Worm (Caenorhabditis elegans) whole organism, L4 larva: ENCODE results near the gene clec-221.

Experiments
- F37D6.2 ChIP-seq: sonication (generic microtip); optimal IDR thresholded peaks from 2 replicates; lab custom pipeline; 2016; ENCODE audit warnings: mild to moderate bottlenecking, missing genetic modification characterization, missing compliant biosample characterization
- F49E8.2 ChIP-seq: sonication (generic microtip); optimal IDR thresholded peaks from 2 replicates; lab custom pipeline; 2016; ENCODE audit warnings: missing compliant biosample characterization, mild to moderate bottlenecking, missing genetic modification characterization, borderline replicate concordance
- T26A8.4 ChIP-seq: fragments of 200-800 bp; sonication (Bioruptor generic); IDR thresholded peaks from 2 replicates; pipeline ENCODE4 v1.3.6; 2022; ENCODE audit warnings: missing genetic modification characterization, missing compliant biosample characterization
- Y75B8A.6 ChIP-seq: fragments of 200-800 bp; sonication (Bioruptor generic); IDR thresholded peaks from 2 replicates; pipeline ENCODE4 v1.3.6; 2022; ENCODE audit warnings: missing genetic modification reagents, missing genetic modification characterization, missing compliant biosample characterization
- ZK337.2 ChIP-seq: fragments of 200-800 bp; sonication (Bioruptor generic); IDR thresholded peaks from 2 replicates; pipeline ENCODE4 v1.3.6; 2022; ENCODE audit warnings: missing genetic modification reagents, missing genetic modification characterization, missing compliant biosample characterization
- ZK546.5 ChIP-seq, 2 experiments: sonication (generic microtip); optimal IDR thresholded peaks; 2 replicates each; lab custom pipeline; 2017; ENCODE audit warnings: missing biosample characterization in 2 of 2, missing genetic modification characterization in 2 of 2
- aha-1 ChIP-seq: fragments of 150-350 bp; peaks from one replicate; lab custom pipeline; 2014; ENCODE audit warnings: missing biosample characterization, missing genetic modification characterization
- ama-1 ChIP-seq: fragments of 150-350 bp; optimal IDR thresholded peaks from 2 replicates; lab custom pipeline; 2014; ENCODE audit warnings: inconsistent platforms, mixed read lengths
- attf-4 ChIP-seq: sonication (generic microtip); optimal IDR thresholded peaks from 3 replicates; lab custom pipeline; 2017; ENCODE audit warnings: missing biosample characterization, missing genetic modification characterization
- ces-1 ChIP-seq: fragments of 150-350 bp; sonication (generic microtip); optimal IDR thresholded peaks from 4 replicates; lab custom pipeline; 2014; ENCODE audit warnings: missing biosample characterization, missing genetic modification reagents, missing genetic modification characterization
- daf-8 ChIP-seq: fragments of 200-800 bp; sonication (Bioruptor generic); IDR thresholded peaks from 2 replicates; pipeline ENCODE4 v1.3.6; 2022; ENCODE audit warnings: missing genetic modification characterization, missing compliant biosample characterization
- dmd-6 ChIP-seq: fragments of 200-800 bp; sonication (Bioruptor generic); IDR thresholded peaks from 2 replicates; pipeline ENCODE4 v1.3.6; 2022; ENCODE audit warnings: missing genetic modification reagents, missing genetic modification characterization, missing compliant biosample characterization
- dmd-8 ChIP-seq: fragments of 200-800 bp; sonication (Bioruptor generic); IDR thresholded peaks from 2 replicates; pipeline ENCODE4 v1.3.6; 2022; ENCODE audit warnings: missing genetic modification characterization, missing compliant biosample characterization
- dpl-1 ChIP-seq: fragments of 150-350 bp; optimal IDR thresholded peaks from 2 replicates; lab custom pipeline; 2014; ENCODE audit warnings: missing biosample characterization, missing genetic modification reagents, missing genetic modification characterization
- fkh-10 ChIP-seq: fragments of 150-350 bp; optimal IDR thresholded peaks from 2 replicates; lab custom pipeline; 2014; ENCODE audit warnings: missing biosample characterization, missing genetic modification reagents, missing genetic modification characterization
- gei-8 ChIP-seq: fragments of 200-800 bp; sonication (Bioruptor generic); optimal IDR thresholded peaks from 2 replicates; lab custom pipeline; 2018; ENCODE audit warnings: mild to moderate bottlenecking, missing genetic modification characterization, missing compliant biosample characterization
- hlh-11 ChIP-seq: fragments of 200-800 bp; sonication (Bioruptor generic); optimal IDR thresholded peaks from 2 replicates; lab custom pipeline; 2018; ENCODE audit warnings: mild to moderate bottlenecking, missing genetic modification characterization, missing compliant biosample characterization
- hmg-1.1 ChIP-seq: fragments of 200-800 bp; sonication (Bioruptor generic); IDR thresholded peaks from 2 replicates; pipeline ENCODE4 v1.3.6; 2022; ENCODE audit warnings: missing genetic modification reagents, missing genetic modification characterization, missing compliant biosample characterization
- lim-7 ChIP-seq: fragments of 200-800 bp; sonication (Bioruptor generic); IDR thresholded peaks from 2 replicates; pipeline ENCODE4 v1.3.6; 2022; ENCODE audit warnings: missing genetic modification characterization, missing compliant biosample characterization
- lin-1 ChIP-seq: fragments of 200-800 bp; sonication (Bioruptor generic); IDR thresholded peaks from 2 replicates; pipeline ENCODE4 v1.3.6; 2022; ENCODE audit warnings: missing genetic modification reagents, missing genetic modification characterization, missing compliant biosample characterization
- nhr-237 ChIP-seq: sonication (generic microtip); optimal IDR thresholded peaks from 2 replicates; lab custom pipeline; 2017; ENCODE audit warnings: missing biosample characterization, missing genetic modification characterization
- nhr-25 ChIP-seq: sonication (generic microtip); optimal IDR thresholded peaks from 2 replicates; lab custom pipeline; 2017; ENCODE audit warnings: missing genetic modification characterization, mild to moderate bottlenecking, missing compliant biosample characterization, antibody characterized with exemption, moderate library complexity, borderline replicate concordance; ENCODE audit not compliant: insufficient read depth
- nhr-28 ChIP-seq: fragments of 150-350 bp; optimal IDR thresholded peaks from 2 replicates; lab custom pipeline; 2014; ENCODE audit warnings: missing biosample characterization, missing genetic modification characterization
- nhr-41 ChIP-seq: fragments of 200-800 bp; sonication (Bioruptor generic); IDR thresholded peaks from 2 replicates; pipeline ENCODE4 v1.3.6; 2022; ENCODE audit warnings: missing genetic modification reagents, missing genetic modification characterization, missing compliant biosample characterization
- nhr-48 ChIP-seq: sonication (generic microtip); optimal IDR thresholded peaks from 2 replicates; lab custom pipeline; 2016; ENCODE audit warnings: mild to moderate bottlenecking, missing genetic modification characterization, missing compliant biosample characterization
- nhr-6 ChIP-seq: fragments of 150-350 bp; optimal IDR thresholded peaks from 2 replicates; lab custom pipeline; 2014; ENCODE audit warnings: missing biosample characterization, missing genetic modification characterization
- nhr-76 ChIP-seq: fragments of 150-350 bp; optimal IDR thresholded peaks from 2 replicates; lab custom pipeline; 2014; ENCODE audit warnings: missing biosample characterization, missing genetic modification characterization
- pha-4 ChIP-seq, 2 experiments: fragments of 150-350 bp in 1 of 2; fragments of 200-800 bp in 1 of 2; sonication (Bioruptor generic) in 1 of 2; IDR thresholded peaks in 1 of 2; optimal IDR thresholded peaks in 1 of 2; 2 replicates each; pipeline versions ENCODE4 v1.3.6 to Lab custom; 2014 to 2022; ENCODE audit warnings: missing genetic modification characterization in 2 of 2, missing genetic modification reagents in 2 of 2, missing biosample characterization in 1 of 2, missing compliant biosample characterization in 1 of 2
- rbr-2 ChIP-seq: sonication (generic microtip); optimal IDR thresholded peaks from 2 replicates; lab custom pipeline; 2016; ENCODE audit warnings: missing genotype, missing genetic modification characterization, missing compliant biosample characterization
- sdz-12 ChIP-seq: fragments of 200-800 bp; sonication (Bioruptor generic); optimal IDR thresholded peaks from 2 replicates; lab custom pipeline; 2018; ENCODE audit warnings: mild to moderate bottlenecking, missing genetic modification characterization, missing compliant biosample characterization
- skn-1 ChIP-seq: fragments of 150-350 bp; optimal IDR thresholded peaks from 2 replicates; lab custom pipeline; 2014; ENCODE audit warnings: missing biosample characterization, missing genetic modification characterization
- spr-1 ChIP-seq: sonication (generic microtip); optimal IDR thresholded peaks from 2 replicates; lab custom pipeline; 2016; ENCODE audit warnings: mild to moderate bottlenecking, missing genetic modification characterization, missing compliant biosample characterization
- tag-97 ChIP-seq: fragments of 200-800 bp; sonication (Bioruptor generic); IDR thresholded peaks from 2 replicates; pipeline ENCODE4 v1.3.6; 2022; ENCODE audit warnings: missing genetic modification characterization, missing compliant biosample characterization
- unc-62 ChIP-seq, 3 experiments: fragments of 150-350 bp in 1 of 3; sonication (generic microtip); optimal IDR thresholded peaks in 2 of 3; peaks in 1 of 3; 1 replicate in 1 of 3; 2 replicates in 2 of 3; lab custom pipeline; 2014 to 2017; ENCODE audit warnings: missing biosample characterization in 3 of 3, missing genetic modification characterization in 3 of 3, missing genetic modification reagents in 3 of 3, missing genotype in 1 of 3

clec-221 gene

DNA sequence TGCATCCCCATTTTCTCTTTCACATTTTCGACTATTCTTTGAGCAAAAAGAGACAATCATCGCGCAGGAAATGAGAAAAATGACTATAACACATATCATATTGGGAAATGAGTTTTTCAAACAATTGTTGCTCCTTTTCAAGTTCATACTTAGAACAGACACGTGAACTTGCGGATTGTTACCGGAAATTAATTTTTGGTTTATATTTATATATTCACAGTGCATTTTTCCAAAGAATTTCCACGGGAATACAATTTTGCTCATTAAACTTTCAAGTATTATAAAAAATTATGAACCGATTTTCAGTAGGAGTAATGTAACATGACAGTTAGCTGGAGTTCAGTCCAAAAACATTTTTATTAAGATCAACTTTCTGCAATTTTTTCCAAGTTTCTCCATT, 31.0 kb downstream of the clec-221 start, which contains the start of gene F58B4.7:
TSS of gene F58B4.7 (minus strand) at position 101 of the 400 bp plus-strand sequence.
- TF ChIP-seq daf-8 (no peak), aha-1 (tag; lab: Kevin White, UChicago) (peak; percentile 12)

- TF ChIP-seq hlh-11, result no peak
- peak in 1 of 2 experiments; percentile 58 for TF ChIP-seq unc-62 (GFP tag; optimal IDR thresholded peaks at IDR 0.05 in 1 of 2; lab: Kevin White, UChicago)
- TF ChIP-seq unc-62 (tag; optimal IDR thresholded peaks at IDR 0.05; lab: Kevin White, UChicago), result no peak
- TF ChIP-seq hmg-1.1 (GFP tag; lab: Robert Waterston, UW), result no peak
- TF ChIP-seq dmd-8 (GFP tag; lab: Robert Waterston, UW), result no peak
- TF ChIP-seq aha-1 (tag; lab: Kevin White, UChicago), result peak; percentile 36
- no peak for TF ChIP-seq gei-8
These were observed 32.5 kb downstream of the clec-221 start, which contains the start of gene nas-31 for ce11 chrV:10921747-10922146. Gene nas-31, minus strand, starts transcription at chrV:10921847.

DNA sequence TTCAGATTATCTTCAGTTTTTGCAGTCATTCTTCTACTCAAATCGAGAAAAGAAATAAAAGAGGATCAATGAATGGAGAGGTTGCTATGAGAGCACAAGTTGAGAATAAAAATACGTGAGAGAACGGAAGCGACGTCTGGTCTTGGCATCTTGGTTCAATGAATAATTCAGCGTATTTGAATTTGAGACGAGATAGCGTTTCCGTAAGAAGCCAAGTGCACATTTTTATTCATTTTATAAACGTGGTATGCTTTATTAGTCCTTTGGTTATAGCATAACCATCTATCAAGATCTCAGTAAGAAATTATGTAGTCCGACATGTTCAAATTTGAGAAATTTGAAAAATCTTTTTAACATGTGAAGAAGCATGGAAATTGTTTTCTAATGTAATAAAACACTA, 35.9 kb downstream of the clec-221 start, which contains the start of gene F58B4.2:
TSS of gene F58B4.2 (minus strand) at position 101 of the 400 bp plus-strand sequence.
- TF ChIP-seq F49E8.2 (tag; lab: Kevin White, UChicago) (no peak), lin-1 (GFP tag; lab: Robert Waterston, UW) (no peak), nhr-48 (no peak), nhr-76 (no peak), lim-7 (no peak)

ce11 chrV:10915922-10916321, 38.3 kb downstream of the clec-221 start:
- TF ChIP-seq ZK546.5 (tag; optimal IDR thresholded peaks at IDR 0.05; lab: Kevin White, UChicago) (no peak), nhr-6 (tag; lab: Kevin White, UChicago) (no peak), Y75B8A.6 (no peak), T26A8.4 (GFP tag; lab: Robert Waterston, UW) (no peak), dpl-1 (no peak), ces-1 (GFP tag; lab: Kevin White, UChicago) (no peak), attf-4 (tag; lab: Kevin White, UChicago) (no peak), rbr-2 (tag; lab: Kevin White, UChicago) (no peak), nhr-28 (tag; lab: Kevin White, UChicago) (no peak), ZK337.2 (no peak), nhr-25 (no peak), sdz-12 (GFP tag; lab: Kevin White, UChicago) (no peak), nhr-76 (no peak), pha-4 (GFP tag; IDR thresholded peaks at IDR 0.05; lab: Robert Waterston, UW) (no peak), pha-4 (tag; optimal IDR thresholded peaks at IDR 0.05; lab: Kevin White, UChicago) (no peak), ama-1 (lab: Kevin White, UChicago) (no peak), aha-1 (tag; lab: Kevin White, UChicago) (no peak), nhr-237 (no peak), F37D6.2 (tag; lab: Kevin White, UChicago) (no peak)

- no peak for TF ChIP-seq spr-1
- TF ChIP-seq tag-97 (GFP tag; lab: Robert Waterston, UW), result no peak
- TF ChIP-seq fkh-10 (GFP tag; lab: Kevin White, UChicago), result no peak
- TF ChIP-seq sdz-12 (GFP tag; lab: Kevin White, UChicago), result no peak
- TF ChIP-seq nhr-41 (GFP tag; lab: Robert Waterston, UW), result no peak
- no peak for TF ChIP-seq skn-1 (tag; lab: Kevin White, UChicago)
- TF ChIP-seq unc-62 (GFP tag; optimal IDR thresholded peaks at IDR 0.05 in 1 of 2; lab: Kevin White, UChicago), result no peak
- TF ChIP-seq unc-62 (tag; optimal IDR thresholded peaks at IDR 0.05; lab: Kevin White, UChicago), result no peak
- TF ChIP-seq nhr-28 (tag; lab: Kevin White, UChicago), result no peak
- TF ChIP-seq dmd-6, result no peak
These were observed 44.3 kb downstream of the clec-221 start for ce11 chrV:10909959-10910358.
